5 fruit fly cellular contexts compared by ENCODE assay signal in the genomic region with DNA sequence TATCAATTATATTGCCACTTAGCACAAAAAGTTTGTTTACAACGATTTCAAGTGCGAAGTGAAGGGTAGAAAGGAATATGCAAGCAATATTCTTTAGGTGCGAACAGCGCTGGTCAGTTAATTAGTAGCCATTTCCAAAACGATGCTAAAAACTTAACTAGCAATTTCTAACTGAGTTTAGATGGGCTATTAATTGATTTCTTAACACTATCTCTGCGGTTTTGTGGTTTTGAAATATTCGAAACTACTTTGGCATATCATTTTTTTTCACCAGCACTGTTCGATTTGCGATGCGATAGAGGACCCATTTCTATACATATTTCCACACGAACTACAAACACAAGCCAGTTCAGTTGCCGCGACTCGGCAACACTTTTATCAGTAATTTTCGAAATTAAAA.
A peak's percentile ranks its signal among the peaks of the same experiment; 100 is the strongest.
TF ChIP-seq lines count a peak whose summit lies in the region.

No protein-coding gene starts in this region.

TF ChIP-seq in whole organism, adult, 20 proteins besides CTCF, POLR2A, EP300 and RAD21 (continued from another document):
- TF ChIP-seq CG11617 (GFP tag; optimal IDR thresholded peaks at IDR 0.05; lab: Kevin White, UChicago), result peak; percentile 89
- TF ChIP-seq kay (GFP tag; lab: Kevin White, UChicago; ENCODE audit: borderline replicate concordance), result peak; percentile 65
- TF ChIP-seq CG5204 (GFP tag; optimal IDR thresholded peaks at IDR 0.05; lab: Kevin White, UChicago), result no peak

TF ChIP-seq in whole organism, embryonic, 481 proteins besides CTCF, POLR2A, EP300 and RAD21 (continued from another document and continues in another):
- no peak for TF ChIP-seq schlank (tag; optimal IDR thresholded peaks at IDR 0.05; lab: Kevin White, UChicago)
- TF ChIP-seq fd64A (GFP tag; optimal IDR thresholded peaks at IDR 0.05; lab: Kevin White, UChicago), result no peak
- peak; percentile 37 for TF ChIP-seq CG9727 (GFP tag; optimal IDR thresholded peaks at IDR 0.05; lab: Kevin White, UChicago)
- TF ChIP-seq danr (GFP tag; IDR thresholded peaks at IDR 0.05; lab: Robert Waterston, UW), result no peak
- TF ChIP-seq Mad (GFP tag; optimal IDR thresholded peaks at IDR 0.05; lab: Kevin White, UChicago), result no peak
- peak; percentile 47 for TF ChIP-seq gem (tag; optimal IDR thresholded peaks at IDR 0.05; lab: Kevin White, UChicago)
- peak; percentile 82 for TF ChIP-seq CG11696 (GFP tag; IDR thresholded peaks at IDR 0.05; lab: Robert Waterston, UW)
- no peak for TF ChIP-seq Poxn (GFP tag; IDR thresholded peaks at IDR 0.05; lab: Robert Waterston, UW)
- TF ChIP-seq CG17802 (tag; optimal IDR thresholded peaks at IDR 0.05; lab: Kevin White, UChicago), result no peak
- no peak for TF ChIP-seq Ets97D (GFP tag; optimal IDR thresholded peaks at IDR 0.05; lab: Kevin White, UChicago)
- TF ChIP-seq CG1832 (GFP tag; optimal IDR thresholded peaks at IDR 0.05; lab: Kevin White, UChicago), result no peak
- no peak for TF ChIP-seq sqz (GFP tag; optimal IDR thresholded peaks at IDR 0.05; lab: Kevin White, UChicago)
- TF ChIP-seq CG13424 (tag; optimal IDR thresholded peaks at IDR 0.05; lab: Kevin White, UChicago), result no peak
- TF ChIP-seq CG6254 (GFP tag; optimal IDR thresholded peaks at IDR 0.05; lab: Kevin White, UChicago), result no peak
- no peak for TF ChIP-seq CG11247 (GFP tag; IDR thresholded peaks at IDR 0.05; lab: Robert Waterston, UW)
- no peak for TF ChIP-seq trem (tag; optimal IDR thresholded peaks at IDR 0.05; lab: Kevin White, UChicago)
- TF ChIP-seq kah (GFP tag; optimal IDR thresholded peaks at IDR 0.05; lab: Kevin White, UChicago), result no peak
- no peak for TF ChIP-seq pfk (GFP tag; optimal IDR thresholded peaks at IDR 0.05; lab: Kevin White, UChicago)
- TF ChIP-seq CG1647 (GFP tag; optimal IDR thresholded peaks at IDR 0.05; lab: Kevin White, UChicago), result no peak
- TF ChIP-seq hkb (optimal IDR thresholded peaks at IDR 0.05; lab: Kevin White, UChicago), result no peak
- TF ChIP-seq hkb (GFP tag; IDR thresholded peaks at IDR 0.05; lab: Robert Waterston, UW), result peak; percentile 25; the same call in 1 of the 2 replicates
- TF ChIP-seq Fer2 (tag; optimal IDR thresholded peaks at IDR 0.05; lab: Kevin White, UChicago), result no peak
- peak; percentile 19 for TF ChIP-seq CG7786 (GFP tag; optimal IDR thresholded peaks at IDR 0.05; lab: Kevin White, UChicago)
- peak; percentile 70 for TF ChIP-seq lab (GFP tag; optimal IDR thresholded peaks at IDR 0.05; lab: Kevin White, UChicago)
- TF ChIP-seq CG14014 (GFP tag; IDR thresholded peaks at IDR 0.05; lab: Robert Waterston, UW), result peak; percentile 16; the same call in 1 of the 2 replicates
- TF ChIP-seq CG3163 (GFP tag; optimal IDR thresholded peaks at IDR 0.05; lab: Kevin White, UChicago), result no peak
- no peak for TF ChIP-seq Neu2 (GFP tag; optimal IDR thresholded peaks at IDR 0.05; lab: Kevin White, UChicago; ENCODE audit: borderline replicate concordance)
- TF ChIP-seq CG33557 (GFP tag; optimal IDR thresholded peaks at IDR 0.05; lab: Kevin White, UChicago), result no peak
- no peak for TF ChIP-seq CG8281 (tag; optimal IDR thresholded peaks at IDR 0.05; lab: Kevin White, UChicago)
- TF ChIP-seq CG7839 (tag; optimal IDR thresholded peaks at IDR 0.05; lab: Kevin White, UChicago), result peak; percentile 17
- no peak for TF ChIP-seq fru (optimal IDR thresholded peaks at IDR 0.05; lab: Kevin White, UChicago)
- peak; percentile 15 for TF ChIP-seq pho (GFP tag; optimal IDR thresholded peaks at IDR 0.05; lab: Kevin White, UChicago)

TF ChIP-seq in whole organism, prepupa, 60 proteins besides CTCF, POLR2A, EP300 and RAD21 (continued from another document and continues in another):
- TF ChIP-seq CG8319 (GFP tag; optimal IDR thresholded peaks at IDR 0.05; lab: Kevin White, UChicago) (peak; percentile 14), CG16779 (tag; optimal IDR thresholded peaks at IDR 0.05; lab: Kevin White, UChicago) (peak; percentile 21), Gug (GFP tag; IDR thresholded peaks at IDR 0.05; lab: Robert Waterston, UW) (peak; percentile 48; the same call in 1 of the 2 replicates), CG34406 (GFP tag; optimal IDR thresholded peaks at IDR 0.05; lab: Kevin White, UChicago) (peak; percentile 22), Sox102F (GFP tag; optimal IDR thresholded peaks at IDR 0.05; lab: Kevin White, UChicago) (no peak), Hr38 (GFP tag; optimal IDR thresholded peaks at IDR 0.05; lab: Kevin White, UChicago) (no peak), cyc (GFP tag; optimal IDR thresholded peaks at IDR 0.05; lab: Kevin White, UChicago) (peak; percentile 12), Smox (GFP tag; optimal IDR thresholded peaks at IDR 0.05; lab: Kevin White, UChicago) (peak; percentile 37), OdsH (GFP tag; optimal IDR thresholded peaks at IDR 0.05; lab: Kevin White, UChicago) (peak; percentile 52), Hr4 (GFP tag; optimal IDR thresholded peaks at IDR 0.05; lab: Kevin White, UChicago) (peak; percentile 55), CG3032 (tag; optimal IDR thresholded peaks at IDR 0.05; lab: Kevin White, UChicago) (peak; percentile 46), Met (GFP tag; optimal IDR thresholded peaks at IDR 0.05; lab: Kevin White, UChicago) (peak; percentile 47), Ets21C (GFP tag; optimal IDR thresholded peaks at IDR 0.05; lab: Kevin White, UChicago) (no peak), fd85E (GFP tag; optimal IDR thresholded peaks at IDR 0.05; lab: Kevin White, UChicago) (no peak), ss (GFP tag; optimal IDR thresholded peaks at IDR 0.05; lab: Kevin White, UChicago) (peak in 1 of 2 experiments; percentile 25), CG6792 (GFP tag; optimal IDR thresholded peaks at IDR 0.05; lab: Kevin White, UChicago) (peak; percentile 36), dac (GFP tag; optimal IDR thresholded peaks at IDR 0.05; lab: Kevin White, UChicago) (peak; percentile 14), eg (GFP tag; IDR thresholded peaks at IDR 0.05; lab: Robert Waterston, UW) (peak; percentile 47; the same call in 1 of the 3 replicates), CG15336 (GFP tag; IDR thresholded peaks at IDR 0.05; lab: Robert Waterston, UW) (peak; percentile 52), CG9139 (GFP tag; optimal IDR thresholded peaks at IDR 0.05; lab: Kevin White, UChicago) (no peak), vri (GFP tag; optimal IDR thresholded peaks at IDR 0.05; lab: Kevin White, UChicago) (peak; percentile 16), Hr39 (GFP tag; optimal IDR thresholded peaks at IDR 0.05; lab: Kevin White, UChicago) (peak; percentile 39), Eip75B (GFP tag; optimal IDR thresholded peaks at IDR 0.05; lab: Kevin White, UChicago) (peak; percentile 51), Blimp-1 (GFP tag; optimal IDR thresholded peaks at IDR 0.05; lab: Kevin White, UChicago) (no peak), achi (GFP tag; optimal IDR thresholded peaks at IDR 0.05; lab: Kevin White, UChicago) (peak; percentile 58), CG8632 (GFP tag; optimal IDR thresholded peaks at IDR 0.05; lab: Kevin White, UChicago) (peak; percentile 52), CG6854 (GFP tag; optimal IDR thresholded peaks at IDR 0.05; lab: Kevin White, UChicago) (no peak), CG11294 (GFP tag; IDR thresholded peaks at IDR 0.05; lab: Robert Waterston, UW) (no peak), pdm3 (GFP tag; optimal IDR thresholded peaks at IDR 0.05; lab: Kevin White, UChicago) (peak; percentile 69), CG10669 (GFP tag; optimal IDR thresholded peaks at IDR 0.05; lab: Kevin White, UChicago) (peak; percentile 61), topi (GFP tag; optimal IDR thresholded peaks at IDR 0.05; lab: Kevin White, UChicago) (peak; percentile 31), CG10631 (GFP tag; optimal IDR thresholded peaks at IDR 0.05; lab: Kevin White, UChicago) (peak; percentile 56)

TF ChIP-seq in whole organism, pupa, 21 proteins besides CTCF, POLR2A, EP300 and RAD21 (continued from another document):
- peak; percentile 47; the same call in 1 of the 2 replicates for TF ChIP-seq CG32121 (GFP tag; IDR thresholded peaks at IDR 0.05; lab: Robert Waterston, UW)

TF ChIP-seq in whole organism, wandering third instar larva, 38 proteins besides CTCF, POLR2A, EP300 and RAD21 (continued from another document):
- TF ChIP-seq Dfd (GFP tag; optimal IDR thresholded peaks at IDR 0.05; lab: Kevin White, UChicago), result no peak
- no peak for TF ChIP-seq CG9705 (GFP tag; optimal IDR thresholded peaks at IDR 0.05; lab: Kevin White, UChicago)
- no peak for TF ChIP-seq usp (GFP tag; optimal IDR thresholded peaks at IDR 0.05; lab: Kevin White, UChicago)
- TF ChIP-seq HLH106 (tag; optimal IDR thresholded peaks at IDR 0.05; lab: Kevin White, UChicago), result no peak
- no peak for TF ChIP-seq Dif (GFP tag; optimal IDR thresholded peaks at IDR 0.05; lab: Kevin White, UChicago; ENCODE audit: partially characterized antibody)
- TF ChIP-seq psq (GFP tag; optimal IDR thresholded peaks at IDR 0.05; lab: Kevin White, UChicago), result peak; percentile 22
- TF ChIP-seq OdsH (GFP tag; optimal IDR thresholded peaks at IDR 0.05; lab: Kevin White, UChicago), result no peak
- no peak for TF ChIP-seq sage (GFP tag; optimal IDR thresholded peaks at IDR 0.05; lab: Kevin White, UChicago)
- TF ChIP-seq Myc (optimal IDR thresholded peaks at IDR 0.05; lab: Kevin White, UChicago), result no peak
- peak; percentile 50 for TF ChIP-seq h (GFP tag; optimal IDR thresholded peaks at IDR 0.05; lab: Kevin White, UChicago)
- no peak for TF ChIP-seq lola (GFP tag; optimal IDR thresholded peaks at IDR 0.05; lab: Kevin White, UChicago)
- no peak for TF ChIP-seq Abd-B (GFP tag; optimal IDR thresholded peaks at IDR 0.05; lab: Kevin White, UChicago)
- no peak for TF ChIP-seq Mio (GFP tag; optimal IDR thresholded peaks at IDR 0.05; lab: Kevin White, UChicago)
- TF ChIP-seq Hr83 (GFP tag; optimal IDR thresholded peaks at IDR 0.05; lab: Kevin White, UChicago; ENCODE audit: poor library complexity, severe bottlenecking), result no peak
- no peak for TF ChIP-seq woc (GFP tag; optimal IDR thresholded peaks at IDR 0.05; lab: Kevin White, UChicago)
- TF ChIP-seq brk (GFP tag; optimal IDR thresholded peaks at IDR 0.05; lab: Kevin White, UChicago), result no peak
- no peak for TF ChIP-seq br (GFP tag; optimal IDR thresholded peaks at IDR 0.05; lab: Kevin White, UChicago)
- no peak for TF ChIP-seq N (GFP tag; optimal IDR thresholded peaks at IDR 0.05; lab: Kevin White, UChicago)
